Fruit fly (Drosophila melanogaster) whole organism, prepupa: ENCODE measurements around the gene Elp1.
A peak's percentile ranks its signal among the peaks of the same experiment; 100 is the strongest.

Experiments
- Blimp-1 ChIP-seq: fragments of 200-800 bp; sonication (Bioruptor generic); optimal IDR thresholded peaks from 3 replicates; lab custom pipeline; 2017; ENCODE audit warnings: missing biosample characterization, missing genetic modification characterization, mild to moderate bottlenecking, moderate library complexity, missing genetic modification reagents
- CG10631 ChIP-seq: fragments of 200-800 bp; sonication (Bioruptor generic); optimal IDR thresholded peaks from 2 replicates; lab custom pipeline; 2016; ENCODE audit warnings: missing biosample characterization, missing genetic modification characterization
- CG10669 ChIP-seq: fragments of 200-800 bp; sonication (Bioruptor generic); optimal IDR thresholded peaks from 3 replicates; lab custom pipeline; 2018; ENCODE audit warnings: missing biosample characterization, mild to moderate bottlenecking, missing genetic modification characterization, moderate library complexity
- CG11762 ChIP-seq: fragments of 200-800 bp; sonication (Bioruptor generic); optimal IDR thresholded peaks from 3 replicates; lab custom pipeline; 2016; ENCODE audit warnings: missing biosample characterization, missing genetic modification characterization; ENCODE audit not compliant: insufficient read depth
- CG11902 ChIP-seq: fragments of 200-800 bp; sonication (Bioruptor generic); optimal IDR thresholded peaks from 3 replicates; lab custom pipeline; 2016; ENCODE audit warnings: missing biosample characterization, missing genetic modification characterization
- CG15336 ChIP-seq: fragments of 200-800 bp; sonication (Bioruptor generic); IDR thresholded peaks from 2 replicates; pipeline ENCODE4 v1.3.6; 2022; ENCODE audit warnings: missing biosample characterization, missing genetic modification characterization
- CG1621 ChIP-seq: fragments of 200-800 bp; sonication (Bioruptor generic); optimal IDR thresholded peaks from 3 replicates; lab custom pipeline; 2018; ENCODE audit warnings: missing biosample characterization, mild to moderate bottlenecking, missing genetic modification characterization
- CG16779 ChIP-seq: fragments of 200-800 bp; sonication (Bioruptor generic); optimal IDR thresholded peaks from 3 replicates; lab custom pipeline; 2017; ENCODE audit warnings: missing biosample characterization, mild to moderate bottlenecking, missing genetic modification characterization
- CG31627 ChIP-seq: fragments of 200-800 bp; sonication (Bioruptor generic); optimal IDR thresholded peaks from 3 replicates; lab custom pipeline; 2016; ENCODE audit warnings: missing biosample characterization, missing genetic modification characterization
- CG3919 ChIP-seq: fragments of 200-800 bp; sonication (Bioruptor generic); optimal IDR thresholded peaks from 3 replicates; lab custom pipeline; 2016; ENCODE audit warnings: missing biosample characterization, missing genetic modification characterization
- CG4318 ChIP-seq: fragments of 200-800 bp; sonication (Bioruptor generic); optimal IDR thresholded peaks from 3 replicates; lab custom pipeline; 2017; ENCODE audit warnings: missing biosample characterization, mild to moderate bottlenecking, missing genetic modification characterization
- CG6163 ChIP-seq: fragments of 200-800 bp; sonication (Bioruptor generic); IDR thresholded peaks from 3 replicates; pipeline ENCODE4 v1.3.6; 2022; ENCODE audit warnings: missing biosample characterization, missing genetic modification characterization
- CG6276 ChIP-seq: fragments of 200-800 bp; sonication (Bioruptor generic); optimal IDR thresholded peaks from 2 replicates; lab custom pipeline; 2017; ENCODE audit warnings: missing biosample characterization, mild to moderate bottlenecking, missing genetic modification characterization
- CG6792 ChIP-seq: fragments of 200-800 bp; sonication (Bioruptor generic); optimal IDR thresholded peaks from 3 replicates; lab custom pipeline; 2016; ENCODE audit warnings: missing biosample characterization, missing genetic modification characterization
- CG6808 ChIP-seq: fragments of 200-800 bp; sonication (Bioruptor generic); optimal IDR thresholded peaks from 3 replicates; lab custom pipeline; 2017; ENCODE audit warnings: missing biosample characterization, missing genetic modification characterization, mild to moderate bottlenecking, moderate library complexity, missing genetic modification reagents
- CG6854 ChIP-seq: fragments of 200-800 bp; sonication (Bioruptor generic); optimal IDR thresholded peaks from 2 replicates; lab custom pipeline; 2017; ENCODE audit warnings: missing biosample characterization, mild to moderate bottlenecking, missing genetic modification characterization
- CG7368 ChIP-seq: fragments of 200-800 bp; sonication (Bioruptor generic); optimal IDR thresholded peaks from 3 replicates; lab custom pipeline; 2016; ENCODE audit warnings: missing biosample characterization, missing genetic modification characterization
- CG8119 ChIP-seq: fragments of 200-800 bp; sonication (Bioruptor generic); IDR thresholded peaks from 3 replicates; pipeline ENCODE4 v1.3.6; 2022; ENCODE audit warnings: missing biosample characterization, missing genetic modification characterization
- CG8319 ChIP-seq: fragments of 200-800 bp; sonication (Bioruptor generic); optimal IDR thresholded peaks from 3 replicates; lab custom pipeline; 2016; ENCODE audit warnings: missing biosample characterization, missing genetic modification characterization
- CG8632 ChIP-seq: fragments of 200-800 bp; sonication (Bioruptor generic); optimal IDR thresholded peaks from 3 replicates; lab custom pipeline; 2016; ENCODE audit warnings: missing biosample characterization, missing genetic modification characterization
- CG9139 ChIP-seq: fragments of 200-800 bp; sonication (Bioruptor generic); optimal IDR thresholded peaks from 3 replicates; lab custom pipeline; 2017; ENCODE audit warnings: missing biosample characterization, mild to moderate bottlenecking, missing genetic modification characterization
- Eip75B ChIP-seq: fragments of 200-800 bp; sonication (Bioruptor generic); optimal IDR thresholded peaks from 3 replicates; lab custom pipeline; 2016; ENCODE audit warnings: missing biosample characterization, missing genetic modification characterization
- Eip78C ChIP-seq: fragments of 200-800 bp; sonication (Bioruptor generic); peaks from one replicate; lab custom pipeline; 2016; ENCODE audit warnings: missing biosample characterization, missing genetic modification characterization
- Eip93F ChIP-seq: fragments of 200-800 bp; sonication (Bioruptor generic); optimal IDR thresholded peaks from 2 replicates; lab custom pipeline; 2016; ENCODE audit warnings: missing biosample characterization, mild to moderate bottlenecking, missing genetic modification characterization
- Ets96B ChIP-seq: fragments of 200-800 bp; optimal IDR thresholded peaks from 2 replicates; lab custom pipeline; 2019; ENCODE audit warnings: missing biosample characterization, mild to moderate bottlenecking, missing genetic modification characterization, moderate library complexity
- Gug ChIP-seq: fragments of 200-800 bp; sonication (Bioruptor generic); IDR thresholded peaks from 2 replicates; pipeline ENCODE4 v1.3.6; 2022; ENCODE audit warnings: missing biosample characterization, missing genetic modification characterization
- Hr39 ChIP-seq: fragments of 200-800 bp; sonication (Bioruptor generic); optimal IDR thresholded peaks from 2 replicates; lab custom pipeline; 2016; ENCODE audit warnings: missing biosample characterization, missing genetic modification characterization
- Hr4 ChIP-seq: fragments of 200-800 bp; sonication (Bioruptor generic); optimal IDR thresholded peaks from 3 replicates; lab custom pipeline; 2016; ENCODE audit warnings: missing biosample characterization, missing genetic modification characterization
- Lpt ChIP-seq: fragments of 200-800 bp; sonication (Bioruptor generic); optimal IDR thresholded peaks from 3 replicates; lab custom pipeline; 2016; ENCODE audit warnings: missing biosample characterization, missing genetic modification characterization
- Met ChIP-seq: fragments of 200-800 bp; sonication (Bioruptor generic); optimal IDR thresholded peaks from 3 replicates; lab custom pipeline; 2016; ENCODE audit warnings: missing biosample characterization, missing genetic modification characterization
- Smox ChIP-seq: fragments of 200-800 bp; sonication (Bioruptor generic); optimal IDR thresholded peaks from 3 replicates; lab custom pipeline; 2016; ENCODE audit warnings: missing biosample characterization, missing genetic modification characterization
- Sox102F ChIP-seq: fragments of 200-800 bp; sonication (Bioruptor generic); optimal IDR thresholded peaks from 2 replicates; lab custom pipeline; 2016; ENCODE audit warnings: missing biosample characterization, mild to moderate bottlenecking, missing genetic modification characterization
- Sox14 ChIP-seq: fragments of 200-800 bp; sonication (Bioruptor generic); optimal IDR thresholded peaks from 3 replicates; lab custom pipeline; 2016; ENCODE audit warnings: missing biosample characterization, missing genetic modification characterization
- Sox15 ChIP-seq: fragments of 200-800 bp; sonication (Bioruptor generic); optimal IDR thresholded peaks from 3 replicates; lab custom pipeline; 2016; ENCODE audit warnings: missing biosample characterization, missing genetic modification characterization
- achi ChIP-seq: fragments of 200-800 bp; sonication (Bioruptor generic); optimal IDR thresholded peaks from 3 replicates; lab custom pipeline; 2016; ENCODE audit warnings: missing biosample characterization, missing genetic modification characterization
- dac ChIP-seq: fragments of 200-800 bp; sonication (Bioruptor generic); optimal IDR thresholded peaks from 2 replicates; lab custom pipeline; 2017; ENCODE audit warnings: missing biosample characterization, mild to moderate bottlenecking, missing genetic modification characterization
- eg ChIP-seq: fragments of 200-800 bp; sonication (Bioruptor generic); IDR thresholded peaks from 3 replicates; pipeline ENCODE4 v1.3.6; 2022; ENCODE audit warnings: missing biosample characterization, missing genetic modification characterization
- esn ChIP-seq: fragments of 200-800 bp; sonication (Bioruptor generic); optimal IDR thresholded peaks from 2 replicates; lab custom pipeline; 2016; ENCODE audit warnings: missing biosample characterization, mild to moderate bottlenecking, missing genetic modification characterization, moderate library complexity
- fd85E ChIP-seq: fragments of 200-800 bp; sonication (Bioruptor generic); optimal IDR thresholded peaks from 3 replicates; lab custom pipeline; 2016; ENCODE audit warnings: missing biosample characterization, missing genetic modification characterization
- fkh ChIP-seq: fragments of 200-800 bp; sonication (Bioruptor generic); optimal IDR thresholded peaks from 3 replicates; lab custom pipeline; 2017; ENCODE audit warnings: missing biosample characterization, mild to moderate bottlenecking, missing genetic modification characterization, moderate library complexity
- pdm3 ChIP-seq: fragments of 200-800 bp; sonication (Bioruptor generic); optimal IDR thresholded peaks from 3 replicates; lab custom pipeline; 2016; ENCODE audit warnings: missing biosample characterization, missing genetic modification characterization
- salr ChIP-seq, 2 experiments: fragments of 200-800 bp; sonication (Bioruptor generic); optimal IDR thresholded peaks; 3 replicates each; lab custom pipeline; 2016 to 2018; ENCODE audit warnings: missing biosample characterization in 2 of 2, missing genetic modification characterization in 2 of 2, mild to moderate bottlenecking in 1 of 2
- ss ChIP-seq, 2 experiments: fragments of 200-800 bp; sonication (Bioruptor generic); optimal IDR thresholded peaks; 2 replicates in 1 of 2; 3 replicates in 1 of 2; lab custom pipeline; 2017 to 2018; ENCODE audit warnings: mild to moderate bottlenecking in 2 of 2, missing biosample characterization in 2 of 2, missing genetic modification characterization in 2 of 2, moderate library complexity in 1 of 2
- svp ChIP-seq: fragments of 200-800 bp; sonication (Bioruptor generic); peaks from one replicate; lab custom pipeline; 2016; ENCODE audit warnings: missing biosample characterization, missing genetic modification characterization
- topi ChIP-seq: fragments of 200-800 bp; sonication (Bioruptor generic); optimal IDR thresholded peaks from 3 replicates; lab custom pipeline; 2016; ENCODE audit warnings: missing biosample characterization, missing genetic modification characterization
- vri ChIP-seq: fragments of 200-800 bp; sonication (Bioruptor generic); optimal IDR thresholded peaks from 3 replicates; lab custom pipeline; 2016; ENCODE audit warnings: missing biosample characterization, mild to moderate bottlenecking, missing genetic modification characterization

The Elp1 gene

DNA sequence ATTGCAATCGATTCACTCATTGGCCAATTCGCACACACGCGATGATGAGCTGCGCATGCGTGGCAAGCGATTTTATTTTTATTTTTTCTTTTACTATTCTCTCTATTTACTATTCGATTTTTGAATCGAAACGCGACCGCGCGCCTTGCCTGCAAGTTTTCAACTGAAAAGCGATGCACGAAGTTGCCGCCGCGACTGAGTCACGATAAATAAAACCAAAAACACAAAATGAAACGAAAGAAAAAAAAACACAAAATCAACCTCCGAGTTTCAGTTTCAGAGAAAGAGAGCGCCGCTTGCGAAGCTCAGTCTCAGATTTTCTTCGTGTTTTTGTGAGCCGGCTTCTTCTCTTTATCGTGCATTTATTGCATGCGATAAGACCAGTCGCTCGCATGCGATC, 3.9 kb upstream of the Elp1 start (continued):
- no peak for TF ChIP-seq Met (GFP tag; lab: Kevin White, UChicago)
- TF ChIP-seq Sox14 (GFP tag; lab: Kevin White, UChicago): peak; percentile 9
- peak; percentile 82 for TF ChIP-seq CG16779 (tag; lab: Kevin White, UChicago)
- peak; percentile 87 for TF ChIP-seq eg (GFP tag; lab: Robert Waterston, UW)
- TF ChIP-seq CG6854 (GFP tag; lab: Kevin White, UChicago): peak; percentile 78
- peak; percentile 71 for TF ChIP-seq CG1621 (tag; lab: Kevin White, UChicago)
- TF ChIP-seq CG6276: peak; percentile 80
- TF ChIP-seq fd85E (GFP tag; lab: Kevin White, UChicago): peak; percentile 22
- TF ChIP-seq CG6163 (GFP tag; lab: Robert Waterston, UW): peak; percentile 85
- TF ChIP-seq CG11762 (GFP tag; lab: Kevin White, UChicago): peak; percentile 27
- peak; percentile 49 for TF ChIP-seq Eip75B (GFP tag; lab: Kevin White, UChicago)
- TF ChIP-seq Hr4 (GFP tag; lab: Kevin White, UChicago): no peak
- peak; percentile 27 for TF ChIP-seq CG3919 (GFP tag; lab: Kevin White, UChicago)
- peak; percentile 29 for TF ChIP-seq topi
- TF ChIP-seq Lpt (GFP tag; lab: Kevin White, UChicago): peak; percentile 55
- TF ChIP-seq Eip78C: peak; percentile 82
- TF ChIP-seq CG6808 (GFP tag; lab: Kevin White, UChicago): peak; percentile 92
- peak; percentile 76 for TF ChIP-seq CG8119 (GFP tag; lab: Robert Waterston, UW)
- TF ChIP-seq Sox102F: peak; percentile 25
- TF ChIP-seq salr (GFP tag; optimal IDR thresholded peaks at IDR 0.05; lab: Kevin White, UChicago): no peak
- peak; percentile 39 for TF ChIP-seq CG7368 (GFP tag; lab: Kevin White, UChicago)
- no peak for TF ChIP-seq Sox15 (GFP tag; lab: Kevin White, UChicago)
- peak; percentile 6 for TF ChIP-seq CG8632 (GFP tag; lab: Kevin White, UChicago)
- TF ChIP-seq fkh (GFP tag; lab: Kevin White, UChicago): no peak
- TF ChIP-seq CG10669: peak; percentile 71
- peak; percentile 12 for TF ChIP-seq esn (GFP tag; lab: Kevin White, UChicago)

DNA sequence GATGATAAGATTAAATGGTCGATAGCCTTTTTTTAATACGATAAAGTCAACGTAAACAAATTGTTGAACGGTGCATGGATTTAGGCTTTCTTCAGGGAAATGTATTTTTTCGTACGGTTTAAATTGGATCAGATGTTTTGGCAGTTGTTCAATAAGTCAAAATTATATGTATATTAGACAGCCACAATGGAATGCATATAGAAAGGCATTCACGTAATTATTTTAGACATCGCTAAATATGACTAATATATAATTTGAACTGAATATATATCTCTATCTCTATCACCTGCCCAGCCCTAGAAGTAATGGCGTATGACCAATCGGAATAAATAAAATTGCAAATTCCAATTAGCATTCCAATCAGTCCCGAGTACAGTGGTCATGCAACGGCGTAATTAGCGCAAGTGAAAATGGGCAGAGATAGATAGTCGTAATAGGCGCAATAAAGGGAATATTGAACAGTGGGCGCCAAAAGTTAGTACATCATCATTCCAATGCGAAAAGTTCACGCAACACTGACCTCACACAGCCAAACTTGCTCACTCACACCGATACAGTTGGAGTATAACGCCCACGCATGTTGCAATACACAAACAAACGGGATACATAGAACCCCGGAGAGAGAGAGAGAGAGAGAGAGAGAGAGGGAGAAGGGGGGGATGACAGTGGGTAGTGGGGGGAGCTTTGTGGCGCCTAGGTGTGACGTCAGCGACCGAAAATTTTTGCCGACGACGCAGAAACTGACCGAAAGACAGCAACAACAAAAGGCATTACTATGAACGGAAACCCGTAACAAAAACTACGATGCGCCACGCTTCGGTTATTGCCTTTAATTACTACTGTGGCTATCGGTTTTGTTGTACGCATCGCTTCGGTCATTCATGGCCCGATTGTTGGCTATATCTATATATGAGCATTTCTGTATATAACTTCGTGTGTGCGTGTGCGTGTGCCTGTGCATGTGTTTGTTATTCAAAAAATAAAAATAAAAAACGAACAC, 2.1 kb upstream of the Elp1 start:
- no peak for TF ChIP-seq CG6792 (GFP tag; lab: Kevin White, UChicago)
- TF ChIP-seq CG7368 (GFP tag; lab: Kevin White, UChicago): no peak
- no peak for TF ChIP-seq ss (GFP tag; optimal IDR thresholded peaks at IDR 0.05; lab: Kevin White, UChicago)
- no peak for TF ChIP-seq CG15336 (GFP tag; lab: Robert Waterston, UW)
- TF ChIP-seq Blimp-1 (GFP tag; lab: Kevin White, UChicago): no peak
- no peak for TF ChIP-seq dac (GFP tag; lab: Kevin White, UChicago)
- no peak for TF ChIP-seq vri (GFP tag; lab: Kevin White, UChicago)
- TF ChIP-seq pdm3 (GFP tag; lab: Kevin White, UChicago): no peak
- TF ChIP-seq Smox: no peak
- TF ChIP-seq Eip75B (GFP tag; lab: Kevin White, UChicago): no peak
- no peak for TF ChIP-seq CG31627 (GFP tag; lab: Kevin White, UChicago)
- TF ChIP-seq Gug (GFP tag; lab: Robert Waterston, UW): no peak
- peak; percentile 4 for TF ChIP-seq Eip78C
- no peak for TF ChIP-seq CG4318 (GFP tag; lab: Kevin White, UChicago)
- TF ChIP-seq CG11902: no peak
- no peak for TF ChIP-seq CG6854 (GFP tag; lab: Kevin White, UChicago)
- no peak for TF ChIP-seq CG10631
- no peak for TF ChIP-seq fkh (GFP tag; lab: Kevin White, UChicago)
- TF ChIP-seq CG8319 (GFP tag; lab: Kevin White, UChicago): no peak
- TF ChIP-seq Hr39 (GFP tag; lab: Kevin White, UChicago): no peak
- no peak for TF ChIP-seq CG3919 (GFP tag; lab: Kevin White, UChicago)
- 0 out of 3 replicates have a peak, but pooled peaks have one; percentile 32 for TF ChIP-seq eg (GFP tag; lab: Robert Waterston, UW)
- TF ChIP-seq svp (GFP tag; lab: Kevin White, UChicago): peak; percentile 12
- TF ChIP-seq Met (GFP tag; lab: Kevin White, UChicago): no peak
- TF ChIP-seq fd85E (GFP tag; lab: Kevin White, UChicago): no peak
- TF ChIP-seq Eip93F (GFP tag; lab: Kevin White, UChicago): peak; percentile 51
- no peak for TF ChIP-seq achi
- no peak for TF ChIP-seq Ets96B (tag; lab: Kevin White, UChicago)
- TF ChIP-seq CG6163 (GFP tag; lab: Robert Waterston, UW): 0 out of 3 replicates have a peak, but pooled peaks have one; percentile 29
- no peak; the same call in 2 of the 3 replicates for TF ChIP-seq CG8119 (GFP tag; lab: Robert Waterston, UW)
- TF ChIP-seq CG9139 (GFP tag; lab: Kevin White, UChicago): no peak
